Worm (Caenorhabditis elegans): ENCODE results near the gene sdz-27.
A peak's percentile ranks its signal among the peaks of the same experiment; 100 is the strongest.

sdz-27 gene

ce11 chrIV:11235755-11236154 is 48.9 kb downstream of the sdz-27 start:
- no peak for TF ChIP-seq ceh-16 (tag; optimal IDR thresholded peaks at IDR 0.05)
- peak; percentile 3 for TF ChIP-seq fkh-10 (GFP tag; optimal IDR thresholded peaks at IDR 0.05)

Data from whole organism, L3 larva.